Worm (Caenorhabditis elegans): ENCODE data around the gene E01G6.1.

DNA sequence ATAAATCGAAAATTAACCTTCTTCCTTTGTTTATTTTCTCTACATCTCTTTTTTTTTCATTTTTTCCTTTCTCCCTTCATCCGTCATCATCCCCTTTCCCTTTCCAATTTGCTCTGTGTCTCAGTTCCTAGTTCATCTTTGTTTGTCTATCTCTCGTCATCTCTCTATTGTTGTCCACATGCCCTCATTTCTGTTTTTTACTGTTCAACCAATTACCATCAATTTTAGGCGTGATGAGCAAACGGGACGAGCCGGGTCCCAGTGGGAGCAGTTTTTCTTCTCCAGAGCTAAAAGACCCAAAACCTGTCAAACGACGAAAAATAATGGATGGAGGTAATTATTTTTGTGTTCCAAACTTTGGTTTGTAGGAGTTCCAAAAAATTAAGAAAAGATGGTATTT, 25.3 kb upstream of the E01G6.1 start, which contains the start of gene C23H4.6:
- TF ChIP-seq flt-1 (GFP tag; IDR thresholded peaks at IDR 0.05) (no peak), tab-1 (GFP tag; IDR thresholded peaks at IDR 0.05) (no peak), T22C8.4 (GFP tag; IDR thresholded peaks at IDR 0.05) (no peak), med-1 (GFP tag; optimal IDR thresholded peaks at IDR 0.05; ENCODE audit: insufficient read depth) (no peak), ref-1 (GFP tag; conservative IDR thresholded peaks at IDR 0.05) (no peak)

All from whole organism, midembryonic.